Worm (Caenorhabditis elegans) whole organism, L4 larva: ENCODE results near the gene C33F10.14.

Source experiments
- T20F7.1 ChIP-seq: fragments of 200-800 bp; sonication (Bioruptor generic); optimal IDR thresholded peaks from 2 replicates; lab custom pipeline; 2018; ENCODE audit warnings: mild to moderate bottlenecking, missing genetic modification characterization, missing compliant biosample characterization
- Y48G9A.11 ChIP-seq: fragments of 200-800 bp; sonication (Bioruptor generic); IDR thresholded peaks from 2 replicates; pipeline ENCODE4 v1.3.6; 2022; ENCODE audit warnings: missing genetic modification reagents, missing genetic modification characterization, missing compliant biosample characterization
- ZK337.2 ChIP-seq: fragments of 200-800 bp; sonication (Bioruptor generic); IDR thresholded peaks from 2 replicates; pipeline ENCODE4 v1.3.6; 2022; ENCODE audit warnings: missing genetic modification reagents, missing genetic modification characterization, missing compliant biosample characterization
- ZK546.5 ChIP-seq, 2 experiments: sonication (generic microtip); optimal IDR thresholded peaks; 2 replicates each; lab custom pipeline; 2017; ENCODE audit warnings: missing biosample characterization in 2 of 2, missing genetic modification characterization in 2 of 2
- aha-1 ChIP-seq: fragments of 150-350 bp; peaks from one replicate; lab custom pipeline; 2014; ENCODE audit warnings: missing biosample characterization, missing genetic modification characterization
- arid-1 ChIP-seq: fragments of 200-800 bp; sonication (Bioruptor generic); conservative IDR thresholded peaks from 2 replicates; pipeline ENCODE4 v1.3.6; 2022; ENCODE audit warnings: missing genetic modification reagents, missing genetic modification characterization, missing compliant biosample characterization
- ceh-20 ChIP-seq: fragments of 200-800 bp; sonication (Bioruptor generic); IDR thresholded peaks from 2 replicates; pipeline ENCODE4 v1.3.6; 2022; ENCODE audit warnings: missing genetic modification reagents, missing genetic modification characterization, missing compliant biosample characterization
- ceh-28 ChIP-seq: fragments of 150-350 bp; optimal IDR thresholded peaks from 2 replicates; lab custom pipeline; 2014; ENCODE audit warnings: missing biosample characterization, missing genetic modification reagents, missing genetic modification characterization
- ceh-44 ChIP-seq: fragments of 200-800 bp; sonication (Bioruptor generic); IDR thresholded peaks from 2 replicates; pipeline ENCODE4 v1.3.6; 2022; ENCODE audit warnings: missing genetic modification reagents, missing genetic modification characterization, missing compliant biosample characterization
- ceh-82 ChIP-seq: sonication (generic microtip); optimal IDR thresholded peaks from 2 replicates; lab custom pipeline; 2017; ENCODE audit warnings: missing biosample characterization, missing genetic modification characterization
- cey-2 ChIP-seq: sonication (generic microtip); optimal IDR thresholded peaks from 3 replicates; lab custom pipeline; 2017; ENCODE audit warnings: missing genetic modification characterization, mild to moderate bottlenecking, missing compliant biosample characterization, antibody characterized with exemption, borderline replicate concordance; ENCODE audit not compliant: insufficient read depth
- ctbp-1 ChIP-seq: fragments of 200-800 bp; sonication (Bioruptor generic); IDR thresholded peaks from 2 replicates; pipeline ENCODE4 v1.3.6; 2022; ENCODE audit warnings: missing genetic modification reagents, missing genetic modification characterization, missing compliant biosample characterization
- daf-12 ChIP-seq: fragments of 150-350 bp; optimal IDR thresholded peaks from 2 replicates; lab custom pipeline; 2014; ENCODE audit warnings: missing biosample characterization, missing genetic modification reagents, missing genetic modification characterization
- daf-16 ChIP-seq, 3 experiments: sonication (generic microtip); optimal IDR thresholded peaks; 2 replicates each; lab custom pipeline; 2016 to 2017; ENCODE audit warnings: missing genetic modification characterization in 3 of 3, missing genetic modification reagents in 3 of 3, mild to moderate bottlenecking in 2 of 3, missing compliant biosample characterization in 2 of 3, missing biosample characterization in 1 of 3, moderate library complexity in 1 of 3
- dmd-6 ChIP-seq: fragments of 200-800 bp; sonication (Bioruptor generic); IDR thresholded peaks from 2 replicates; pipeline ENCODE4 v1.3.6; 2022; ENCODE audit warnings: missing genetic modification reagents, missing genetic modification characterization, missing compliant biosample characterization
- dmd-9 ChIP-seq: fragments of 200-800 bp; sonication (Bioruptor generic); IDR thresholded peaks from 2 replicates; pipeline ENCODE4 v1.3.6; 2022; ENCODE audit warnings: missing genetic modification reagents, missing genetic modification characterization, missing compliant biosample characterization
- egl-27 ChIP-seq: sonication (generic microtip); optimal IDR thresholded peaks from 3 replicates; lab custom pipeline; 2017; ENCODE audit warnings: missing biosample characterization, missing genetic modification reagents, missing genetic modification characterization
- egl-43 ChIP-seq: fragments of 200-800 bp; sonication (Bioruptor generic); IDR thresholded peaks from 2 replicates; pipeline ENCODE4 v1.3.6; 2022; ENCODE audit warnings: missing genetic modification reagents, missing genetic modification characterization, missing compliant biosample characterization
- fos-1 ChIP-seq: fragments of 150-350 bp; optimal IDR thresholded peaks from 2 replicates; lab custom pipeline; 2014; ENCODE audit warnings: missing biosample characterization, missing genetic modification characterization
- hlh-11 ChIP-seq: fragments of 200-800 bp; sonication (Bioruptor generic); optimal IDR thresholded peaks from 2 replicates; lab custom pipeline; 2018; ENCODE audit warnings: mild to moderate bottlenecking, missing genetic modification characterization, missing compliant biosample characterization
- hlh-30 ChIP-seq: sonication (generic microtip); optimal IDR thresholded peaks from 2 replicates; lab custom pipeline; 2017; ENCODE audit warnings: antibody characterized with exemption, mild to moderate bottlenecking, missing genetic modification characterization, missing compliant biosample characterization; ENCODE audit not compliant: insufficient read depth
- jun-1 ChIP-seq: fragments of 150-350 bp; optimal IDR thresholded peaks from 2 replicates; lab custom pipeline; 2014; ENCODE audit warnings: missing biosample characterization, missing genetic modification reagents, missing genetic modification characterization
- lin-13 ChIP-seq: fragments of 150-350 bp; optimal IDR thresholded peaks from 2 replicates; lab custom pipeline; 2014; ENCODE audit warnings: missing biosample characterization, missing genetic modification reagents, missing genetic modification characterization
- lin-15B ChIP-seq: fragments of 150-350 bp; sonication (generic microtip); optimal IDR thresholded peaks from 3 replicates; lab custom pipeline; 2014; ENCODE audit warnings: missing biosample characterization, missing genetic modification characterization
- madf-5 ChIP-seq, 2 experiments: fragments of 200-800 bp; sonication (Bioruptor generic); IDR thresholded peaks; 2 replicates each; pipeline ENCODE4 v1.3.6; 2022; ENCODE audit warnings: missing compliant biosample characterization in 2 of 2, missing genetic modification characterization in 2 of 2
- madf-9 ChIP-seq: fragments of 200-800 bp; sonication (Bioruptor generic); conservative IDR thresholded peaks from 2 replicates; pipeline ENCODE4 v1.3.6; 2022; ENCODE audit warnings: missing genetic modification reagents, missing genetic modification characterization, missing compliant biosample characterization
- mdl-1 ChIP-seq, 2 experiments: fragments of 150-350 bp in 1 of 2; sonication (generic microtip) in 1 of 2; optimal IDR thresholded peaks; 2 replicates each; lab custom pipeline; 2014 to 2017; ENCODE audit warnings: missing biosample characterization in 2 of 2, missing genetic modification characterization in 2 of 2
- mdt-29 ChIP-seq: fragments of 200-800 bp; sonication (Bioruptor generic); IDR thresholded peaks from 2 replicates; pipeline ENCODE4 v1.3.6; 2022; ENCODE audit warnings: missing genetic modification reagents, missing genetic modification characterization, missing compliant biosample characterization
- mes-2 ChIP-seq: sonication (generic microtip); optimal IDR thresholded peaks from 2 replicates; lab custom pipeline; 2016; ENCODE audit warnings: missing genotype, mild to moderate bottlenecking, missing genetic modification characterization, missing compliant biosample characterization; ENCODE audit not compliant: poor library complexity, severe bottlenecking
- mxl-2 ChIP-seq: fragments of 200-800 bp; sonication (Bioruptor generic); conservative IDR thresholded peaks from 2 replicates; pipeline ENCODE4 v1.3.6; 2022; ENCODE audit warnings: missing genetic modification reagents, missing genetic modification characterization, missing compliant biosample characterization
- mxl-3 ChIP-seq: fragments of 200-800 bp; sonication (Bioruptor generic); optimal IDR thresholded peaks from 2 replicates; lab custom pipeline; 2018; ENCODE audit warnings: mild to moderate bottlenecking, missing genetic modification characterization, missing compliant biosample characterization
- nhr-77 ChIP-seq: fragments of 150-350 bp; optimal IDR thresholded peaks from 2 replicates; lab custom pipeline; 2014; ENCODE audit warnings: missing biosample characterization, missing genetic modification characterization
- spr-1 ChIP-seq: sonication (generic microtip); optimal IDR thresholded peaks from 2 replicates; lab custom pipeline; 2016; ENCODE audit warnings: mild to moderate bottlenecking, missing genetic modification characterization, missing compliant biosample characterization
- spr-3 ChIP-seq: fragments of 200-800 bp; sonication (Bioruptor generic); optimal IDR thresholded peaks from 2 replicates; lab custom pipeline; 2018; ENCODE audit warnings: mild to moderate bottlenecking, missing genetic modification characterization, missing compliant biosample characterization
- zfp-2 ChIP-seq: sonication (generic microtip); optimal IDR thresholded peaks from 2 replicates; lab custom pipeline; 2016; ENCODE audit warnings: mild to moderate bottlenecking, missing genetic modification characterization, missing compliant biosample characterization

Gene C33F10.14

DNA sequence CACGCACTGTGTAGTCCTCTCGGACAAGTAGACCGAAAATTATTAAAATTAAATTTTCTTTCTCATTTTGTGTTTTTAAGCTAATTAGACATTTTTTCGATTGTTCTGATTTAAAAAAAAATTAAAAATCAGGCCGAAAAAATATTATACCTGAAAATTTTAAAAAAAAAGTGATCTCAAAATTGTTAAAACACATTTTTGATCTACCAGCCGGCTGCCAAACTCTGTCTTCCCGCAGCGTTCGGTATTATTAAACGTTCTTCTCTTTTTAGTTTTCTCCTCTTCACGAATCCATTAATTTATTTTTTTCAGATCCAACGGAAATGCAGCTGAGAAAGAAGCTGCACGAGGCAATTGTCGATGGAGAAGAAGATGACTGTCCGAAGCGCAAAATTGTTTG lies 44.0 kb upstream of the C33F10.14 start, which contains the start of gene C27D9.1:
Gene C27D9.1, plus strand, starts transcription at position 281 of the 400 bp plus-strand sequence.
- TF ChIP-seq T20F7.1 (GFP tag; lab: Kevin White, UChicago) = no peak
- no peak for TF ChIP-seq mdt-29
- peak; percentile 57 for TF ChIP-seq aha-1 (tag; lab: Kevin White, UChicago)
- TF ChIP-seq ceh-20 (GFP tag; lab: Robert Waterston, UW) = no peak
- no peak for TF ChIP-seq nhr-77

DNA sequence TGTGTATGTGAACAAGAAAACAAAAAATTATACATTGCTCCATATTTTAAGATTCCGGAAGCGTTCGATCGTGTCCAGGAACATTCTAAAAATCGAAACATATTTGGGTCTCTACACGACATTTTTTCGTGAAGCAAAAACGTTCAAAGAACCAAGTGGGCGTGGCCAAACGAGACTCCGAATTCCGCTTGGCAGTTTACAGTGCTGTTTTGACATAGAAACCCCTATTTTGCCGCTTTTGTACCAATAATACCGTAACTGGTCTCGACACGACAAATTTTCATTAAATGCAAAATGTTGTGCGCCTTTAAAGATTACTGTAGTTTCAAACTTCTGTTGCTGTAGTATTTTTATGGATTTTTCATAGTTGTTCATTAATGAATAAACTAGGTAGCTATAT lies 41.5 kb upstream of the C33F10.14 start:
- peak; percentile 37 for TF ChIP-seq T20F7.1 (GFP tag; lab: Kevin White, UChicago)
- peak; percentile 75 for TF ChIP-seq spr-1
- TF ChIP-seq madf-9 (GFP tag; lab: Robert Waterston, UW) = no peak
- TF ChIP-seq daf-12 (tag; lab: Kevin White, UChicago) = no peak
- TF ChIP-seq dmd-6 (GFP tag; lab: Robert Waterston, UW) = no peak
- TF ChIP-seq hlh-30 (tag; lab: Kevin White, UChicago) = no peak
- peak; percentile 15 for TF ChIP-seq spr-3 (GFP tag; lab: Kevin White, UChicago)
- no peak for TF ChIP-seq jun-1
- no peak for TF ChIP-seq ctbp-1 (GFP tag; lab: Robert Waterston, UW)
- TF ChIP-seq mes-2 (tag; lab: Kevin White, UChicago) = no peak
- TF ChIP-seq Y48G9A.11 = peak; percentile 76

DNA sequence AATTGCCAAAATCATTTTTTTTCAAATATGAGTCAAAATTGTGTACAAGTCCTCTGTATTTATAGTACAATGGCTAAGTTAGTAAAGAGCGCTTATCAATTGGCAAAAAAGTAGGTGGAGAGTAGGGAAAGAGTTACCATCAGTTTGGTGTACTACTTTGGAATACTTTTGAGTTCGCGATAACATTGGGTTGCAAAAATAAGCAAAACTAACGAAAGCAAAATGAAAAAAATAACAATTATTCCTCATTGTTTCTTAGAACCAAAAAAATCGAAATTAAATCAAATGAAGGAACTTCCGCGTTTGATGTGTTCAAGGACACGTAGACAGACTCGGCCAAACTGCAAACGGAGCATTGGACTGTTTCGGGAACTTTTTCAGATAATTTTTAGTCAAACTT lies 40.4 kb upstream of the C33F10.14 start, which contains the start of gene C27D9.2:
Gene C27D9.2, minus strand, starts transcription at position 101 of the 400 bp plus-strand sequence.
- no peak for TF ChIP-seq egl-43
- no peak for TF ChIP-seq ceh-44
- TF ChIP-seq lin-13 (GFP tag; lab: Kevin White, UChicago) = no peak
- no peak for TF ChIP-seq mxl-2 (GFP tag; lab: Robert Waterston, UW)
- no peak for TF ChIP-seq zfp-2 (tag; lab: Kevin White, UChicago)
- TF ChIP-seq fos-1 (tag; lab: Kevin White, UChicago) = no peak
- TF ChIP-seq hlh-11 (tag; lab: Kevin White, UChicago) = no peak
- no peak for TF ChIP-seq cey-2
- TF ChIP-seq ctbp-1 (GFP tag; lab: Robert Waterston, UW) = no peak
- no peak for TF ChIP-seq arid-1
- no peak for TF ChIP-seq ceh-82 (tag; lab: Kevin White, UChicago)
- no peak for TF ChIP-seq ZK546.5 (tag; optimal IDR thresholded peaks at IDR 0.05; lab: Kevin White, UChicago)
- TF ChIP-seq mdl-1 (tag; optimal IDR thresholded peaks at IDR 0.05; lab: Kevin White, UChicago) = no peak
- no peak for TF ChIP-seq aha-1 (tag; lab: Kevin White, UChicago)
- TF ChIP-seq ZK337.2 (GFP tag; lab: Robert Waterston, UW) = no peak
- no peak for TF ChIP-seq egl-27 (tag; lab: Kevin White, UChicago)
- TF ChIP-seq lin-15B (tag; lab: Kevin White, UChicago) = no peak
- TF ChIP-seq dmd-9 (GFP tag; lab: Robert Waterston, UW) = no peak
- TF ChIP-seq daf-16 (GFP tag; optimal IDR thresholded peaks at IDR 0.05; lab: Kevin White, UChicago) = no peak
- no peak for TF ChIP-seq daf-16 (tag; optimal IDR thresholded peaks at IDR 0.05; lab: Kevin White, UChicago)
- TF ChIP-seq madf-5 (GFP tag; IDR thresholded peaks at IDR 0.05; lab: Robert Waterston, UW) = no peak
- TF ChIP-seq, all 104 proteins: peak for 0

DNA sequence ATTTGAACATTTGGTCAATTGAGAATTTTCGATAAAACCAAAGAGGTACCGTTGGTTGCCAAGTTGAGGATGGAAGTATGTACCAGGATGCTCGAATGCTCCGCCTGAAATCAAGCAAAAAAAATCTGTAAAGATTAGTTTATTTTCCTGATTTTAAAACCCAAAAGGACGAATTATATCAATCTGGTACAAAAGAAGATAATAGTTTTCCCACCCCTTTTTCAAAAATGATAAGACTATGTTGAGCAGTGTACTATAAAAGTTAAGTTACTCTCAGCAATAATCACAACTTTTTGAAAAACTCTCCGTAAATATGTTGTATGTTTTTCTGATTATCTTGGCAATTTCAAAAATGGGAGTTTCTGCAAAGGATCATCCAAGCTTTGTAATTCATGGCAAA lies 38.7 kb upstream of the C33F10.14 start, which contains the start of gene F26G1.3:
Gene F26G1.3, plus strand, starts transcription at position 301 of the 400 bp plus-strand sequence.
- TF ChIP-seq mxl-3 (GFP tag; lab: Kevin White, UChicago) (no peak), hlh-30 (tag; lab: Kevin White, UChicago) (no peak), ceh-28 (tag; lab: Kevin White, UChicago) (no peak)
- TF ChIP-seq, all 104 proteins: peak for 0
